Fruit fly (Drosophila melanogaster): ENCODE data around the gene CG32269.

The CG32269 gene

dm6 chr3L:3224740-3225719 lies 16.2 kb upstream of the CG32269 start, which contains the start of gene Larp4B (continued):
- TF ChIP-seq fu2 (GFP tag; optimal IDR thresholded peaks at IDR 0.05) = peak; percentile 8
- TF ChIP-seq Doc3 (GFP tag; IDR thresholded peaks at IDR 0.05; ENCODE audit: partially characterized antibody) = peak; percentile 77
- no peak for TF ChIP-seq B-H1 (GFP tag; IDR thresholded peaks at IDR 0.05)
- no peak for TF ChIP-seq Ptx1 (GFP tag; IDR thresholded peaks at IDR 0.05)
- TF ChIP-seq vnd (GFP tag; IDR thresholded peaks at IDR 0.05; ENCODE audit: partially characterized antibody) = peak; percentile 71
- peak; percentile 79 for TF ChIP-seq E2f2 (GFP tag; IDR thresholded peaks at IDR 0.05)
- no peak for TF ChIP-seq kni (GFP tag; optimal IDR thresholded peaks at IDR 0.05)
- TF ChIP-seq CG1792 (GFP tag; optimal IDR thresholded peaks at IDR 0.05) = no peak
- TF ChIP-seq CG11723 (GFP tag; optimal IDR thresholded peaks at IDR 0.05) = no peak
- peak; percentile 77 for TF ChIP-seq Dll (GFP tag; IDR thresholded peaks at IDR 0.05; ENCODE audit: partially characterized antibody)
- no peak for TF ChIP-seq CG43689 (GFP tag; IDR thresholded peaks at IDR 0.05)
- no peak for TF ChIP-seq ab (GFP tag; optimal IDR thresholded peaks at IDR 0.05)
- 0 out of 3 replicates have a peak, but pooled peaks have one; percentile 6 for TF ChIP-seq ci (GFP tag; IDR thresholded peaks at IDR 0.05)
- peak; percentile 28 for TF ChIP-seq B-H2 (GFP tag; optimal IDR thresholded peaks at IDR 0.05)
- TF ChIP-seq stwl (tag; optimal IDR thresholded peaks at IDR 0.05) = peak; percentile 72
- no peak for TF ChIP-seq D19A (tag; optimal IDR thresholded peaks at IDR 0.05)
- no peak for TF ChIP-seq CG30431 (GFP tag; optimal IDR thresholded peaks at IDR 0.05)
- peak in 1 of 2 experiments; percentile 30 for TF ChIP-seq Pdp1 (GFP tag; optimal IDR thresholded peaks at IDR 0.05)
- TF ChIP-seq CG12769 (tag; optimal IDR thresholded peaks at IDR 0.05) = no peak
- no peak for TF ChIP-seq Usf (GFP tag; optimal IDR thresholded peaks at IDR 0.05)
- no peak for TF ChIP-seq Mes4 (GFP tag; optimal IDR thresholded peaks at IDR 0.05)
- no peak for TF ChIP-seq MTF-1 (GFP tag; optimal IDR thresholded peaks at IDR 0.05; ENCODE audit: borderline replicate concordance)
- TF ChIP-seq z (GFP tag; IDR thresholded peaks at IDR 0.05) = no peak
- no peak for TF ChIP-seq CG18476 (GFP tag; optimal IDR thresholded peaks at IDR 0.05)
- TF ChIP-seq grn (GFP tag; optimal IDR thresholded peaks at IDR 0.05) = no peak
- TF ChIP-seq CG15514 (GFP tag; optimal IDR thresholded peaks at IDR 0.05) = peak; percentile 71
- TF ChIP-seq inv (GFP tag; IDR thresholded peaks at IDR 0.05; ENCODE audit: partially characterized antibody) = peak; percentile 59; the same call in 1 of the 2 replicates
- TF ChIP-seq dmrt11E (tag; optimal IDR thresholded peaks at IDR 0.05) = no peak
- no peak for TF ChIP-seq Antp (GFP tag; optimal IDR thresholded peaks at IDR 0.05)
- TF ChIP-seq pho (GFP tag; optimal IDR thresholded peaks at IDR 0.05) = no peak
- no peak for TF ChIP-seq CG5180 (GFP tag; optimal IDR thresholded peaks at IDR 0.05)
- no peak for TF ChIP-seq bowl (GFP tag; IDR thresholded peaks at IDR 0.05)
- TF ChIP-seq CG3281 (GFP tag; optimal IDR thresholded peaks at IDR 0.05) = peak; percentile 33
- no peak for TF ChIP-seq sug (tag; optimal IDR thresholded peaks at IDR 0.05)
- TF ChIP-seq schlank (tag; optimal IDR thresholded peaks at IDR 0.05) = no peak
- peak; percentile 86 for TF ChIP-seq crol (GFP tag; IDR thresholded peaks at IDR 0.05)
- no peak for TF ChIP-seq lov (optimal IDR thresholded peaks at IDR 0.05)
- TF ChIP-seq lov (GFP tag; IDR thresholded peaks at IDR 0.05) = no peak
- peak; percentile 78 for TF ChIP-seq Lhr (GFP tag; optimal IDR thresholded peaks at IDR 0.05)
- no peak for TF ChIP-seq unpg (GFP tag; optimal IDR thresholded peaks at IDR 0.05)
- no peak for TF ChIP-seq run (tag; optimal IDR thresholded peaks at IDR 0.05)
- TF ChIP-seq row (GFP tag; IDR thresholded peaks at IDR 0.05) = peak; percentile 62
- TF ChIP-seq CG16813 (GFP tag; IDR thresholded peaks at IDR 0.05; ENCODE audit: partially characterized antibody) = peak; percentile 72
- peak; percentile 38 for TF ChIP-seq grau (tag; optimal IDR thresholded peaks at IDR 0.05)
- no peak for TF ChIP-seq Hsf (GFP tag; optimal IDR thresholded peaks at IDR 0.05)
- TF ChIP-seq CG10209 (GFP tag; optimal IDR thresholded peaks at IDR 0.05) = no peak
- TF ChIP-seq Mrtf (GFP tag; IDR thresholded peaks at IDR 0.05) = no peak
- TF ChIP-seq zfh2 (GFP tag; optimal IDR thresholded peaks at IDR 0.05) = peak; percentile 35
